Fruit fly (Drosophila melanogaster) whole organism, embryonic: ENCODE measurements around the gene MtnF.

Experiments used
- ATbp ChIP-seq: fragments of 200-800 bp; sonication (Bioruptor generic); optimal IDR thresholded peaks from 2 replicates; lab custom pipeline; 2017; ENCODE audit warnings: missing biosample characterization, mild to moderate bottlenecking, missing genetic modification characterization, missing genetic modification reagents
- Ada2b ChIP-seq: fragments of 200-800 bp; sonication (Bioruptor generic); IDR thresholded peaks from 2 replicates; pipeline ENCODE4 v1.3.6; 2022; ENCODE audit warnings: missing biosample characterization, missing genetic modification characterization
- Adf1 ChIP-seq: fragments of 200-800 bp; sonication (Bioruptor generic); IDR thresholded peaks from 2 replicates; pipeline ENCODE4 v1.3.6; 2022; ENCODE audit warnings: missing biosample characterization, missing genetic modification characterization
- Atf-2 ChIP-seq: fragments of 200-800 bp; sonication (Bioruptor generic); optimal IDR thresholded peaks from 2 replicates; lab custom pipeline; 2016; ENCODE audit warnings: missing biosample characterization, missing genetic modification characterization
- CG11398 ChIP-seq: fragments of 200-800 bp; sonication (Bioruptor generic); optimal IDR thresholded peaks from 2 replicates; lab custom pipeline; 2016; ENCODE audit warnings: missing biosample characterization, missing genetic modification characterization
- CG11696 ChIP-seq: fragments of 200-800 bp; sonication (Bioruptor generic); IDR thresholded peaks from 2 replicates; pipeline ENCODE4 v1.3.6; 2022; ENCODE audit warnings: missing biosample characterization, missing genetic modification characterization
- CG11723 ChIP-seq: fragments of 200-800 bp; sonication (Bioruptor generic); optimal IDR thresholded peaks from 2 replicates; lab custom pipeline; 2017; ENCODE audit warnings: missing biosample characterization, mild to moderate bottlenecking, missing genetic modification characterization
- CG12659 ChIP-seq: fragments of 200-800 bp; sonication (Bioruptor generic); optimal IDR thresholded peaks from 3 replicates; lab custom pipeline; 2017; ENCODE audit warnings: mild to moderate bottlenecking, missing biosample characterization, missing genetic modification reagents, missing genetic modification characterization
- CG14441 ChIP-seq: fragments of 200-800 bp; sonication (Bioruptor generic); IDR thresholded peaks from 2 replicates; pipeline ENCODE4 v1.3.6; 2022; ENCODE audit warnings: missing biosample characterization, missing genetic modification characterization
- CG15696 ChIP-seq: fragments of 200-800 bp; sonication (Bioruptor generic); optimal IDR thresholded peaks from 2 replicates; lab custom pipeline; 2019; ENCODE audit warnings: missing biosample characterization, mild to moderate bottlenecking, missing genetic modification characterization, moderate library complexity
- CG17328 ChIP-seq: fragments of 200-800 bp; sonication (Bioruptor generic); IDR thresholded peaks from 2 replicates; pipeline ENCODE4 v1.3.6; 2022; ENCODE audit warnings: missing biosample characterization, missing genetic modification characterization
- CG18262 ChIP-seq: fragments of 200-800 bp; optimal IDR thresholded peaks from 3 replicates; lab custom pipeline; 2019; ENCODE audit warnings: missing biosample characterization, mild to moderate bottlenecking, missing genetic modification characterization, moderate library complexity
- CG18476 ChIP-seq: fragments of 200-800 bp; sonication (Bioruptor generic); optimal IDR thresholded peaks from 2 replicates; lab custom pipeline; 2016; ENCODE audit warnings: missing biosample characterization, mild to moderate bottlenecking, missing genetic modification characterization
- CG2712 ChIP-seq: fragments of 200-800 bp; optimal IDR thresholded peaks from 3 replicates; lab custom pipeline; 2019; ENCODE audit warnings: missing biosample characterization, mild to moderate bottlenecking, missing genetic modification characterization, moderate library complexity
- CG2875 ChIP-seq: fragments of 200-800 bp; sonication (Bioruptor generic); optimal IDR thresholded peaks from 2 replicates; lab custom pipeline; 2017; ENCODE audit warnings: missing biosample characterization, mild to moderate bottlenecking, missing genetic modification characterization, missing genetic modification reagents
- CG2889 ChIP-seq: fragments of 200-800 bp; sonication (Bioruptor generic); IDR thresholded peaks from 3 replicates; pipeline ENCODE4 v1.3.6; 2022; ENCODE audit warnings: missing biosample characterization, missing genetic modification characterization
- CG3163 ChIP-seq: fragments of 200-800 bp; sonication (Bioruptor generic); optimal IDR thresholded peaks from 3 replicates; lab custom pipeline; 2016; ENCODE audit warnings: missing biosample characterization, missing genetic modification characterization
- CG32532 ChIP-seq: fragments of 200-800 bp; sonication (Bioruptor generic); IDR thresholded peaks from 2 replicates; pipeline ENCODE4 v1.3.6; 2022; ENCODE audit warnings: missing biosample characterization, missing genetic modification characterization
- CG3407 ChIP-seq: fragments of 200-800 bp; sonication (Bioruptor generic); optimal IDR thresholded peaks from 2 replicates; lab custom pipeline; 2018; ENCODE audit warnings: missing biosample characterization, mild to moderate bottlenecking, missing genetic modification characterization
- CG3847 ChIP-seq: fragments of 200-800 bp; sonication (Bioruptor generic); IDR thresholded peaks from 2 replicates; pipeline ENCODE4 v1.3.6; 2022; ENCODE audit warnings: missing biosample characterization, missing genetic modification characterization
- CG4328 ChIP-seq: fragments of 200-800 bp; sonication (Bioruptor generic); optimal IDR thresholded peaks from 3 replicates; lab custom pipeline; 2017; ENCODE audit warnings: missing biosample characterization, missing genetic modification reagents, missing genetic modification characterization
- CG5245 ChIP-seq: fragments of 200-800 bp; sonication (Bioruptor generic); optimal IDR thresholded peaks from 3 replicates; lab custom pipeline; 2016; ENCODE audit warnings: missing biosample characterization, missing genetic modification characterization
- CG6654 ChIP-seq: fragments of 200-800 bp; sonication (Bioruptor generic); optimal IDR thresholded peaks from 2 replicates; lab custom pipeline; 2017; ENCODE audit warnings: missing biosample characterization, mild to moderate bottlenecking, missing genetic modification characterization
- CG7987 ChIP-seq: fragments of 200-800 bp; sonication (Bioruptor generic); optimal IDR thresholded peaks from 2 replicates; lab custom pipeline; 2018; ENCODE audit warnings: missing biosample characterization, mild to moderate bottlenecking, missing genetic modification characterization, moderate library complexity
- CG8281 ChIP-seq: fragments of 200-800 bp; sonication (Bioruptor generic); optimal IDR thresholded peaks from 2 replicates; lab custom pipeline; 2018; ENCODE audit warnings: missing biosample characterization, mild to moderate bottlenecking, missing genetic modification characterization, moderate library complexity
- CrebB ChIP-seq: fragments of 200-800 bp; sonication (Bioruptor generic); optimal IDR thresholded peaks from 3 replicates; lab custom pipeline; 2018; ENCODE audit warnings: missing biosample characterization, mild to moderate bottlenecking, missing genetic modification characterization
- Dip3 ChIP-seq: fragments of 200-800 bp; sonication (Bioruptor generic); optimal IDR thresholded peaks from 3 replicates; lab custom pipeline; 2016; ENCODE audit warnings: missing biosample characterization, missing genetic modification characterization
- Fer1 ChIP-seq: fragments of 200-800 bp; sonication (Bioruptor generic); optimal IDR thresholded peaks from 2 replicates; lab custom pipeline; 2017; ENCODE audit warnings: missing biosample characterization, mild to moderate bottlenecking, missing genetic modification characterization
- H15 ChIP-seq: fragments of 200-800 bp; sonication (Bioruptor generic); IDR thresholded peaks from 3 replicates; pipeline ENCODE4 v1.3.6; 2022; ENCODE audit warnings: missing biosample characterization, missing genetic modification characterization
- Hr3 ChIP-seq: fragments of 200-800 bp; sonication (Bioruptor generic); optimal IDR thresholded peaks from 3 replicates; lab custom pipeline; 2016; ENCODE audit warnings: missing biosample characterization, missing genetic modification characterization
- MBD-R2 ChIP-seq: fragments of 200-800 bp; sonication (Bioruptor generic); IDR thresholded peaks from 2 replicates; pipeline ENCODE4 v1.3.6; 2022; ENCODE audit warnings: missing biosample characterization, missing genetic modification characterization
- MESR4 ChIP-seq: fragments of 200-800 bp; sonication (Bioruptor generic); optimal IDR thresholded peaks from 2 replicates; lab custom pipeline; 2018; ENCODE audit warnings: missing biosample characterization, mild to moderate bottlenecking, missing genetic modification characterization, moderate library complexity
- Scr ChIP-seq: fragments of 200-800 bp; sonication (Bioruptor generic); IDR thresholded peaks from 2 replicates; pipeline ENCODE4 v1.3.6; 2022; ENCODE audit warnings: missing biosample characterization, missing genetic modification characterization; ENCODE audit not compliant: partially characterized antibody
- Xrp1 ChIP-seq: fragments of 200-800 bp; sonication (Bioruptor generic); IDR thresholded peaks from 2 replicates; pipeline ENCODE4 v1.3.6; 2022; ENCODE audit warnings: missing biosample characterization, missing genetic modification characterization
- abd-A ChIP-seq: fragments of 200-800 bp; sonication (Bioruptor generic); optimal IDR thresholded peaks from 3 replicates; lab custom pipeline; 2019; ENCODE audit warnings: missing biosample characterization, mild to moderate bottlenecking, missing genetic modification characterization, moderate library complexity
- al ChIP-seq: fragments of 200-800 bp; sonication (Bioruptor generic); IDR thresholded peaks from 2 replicates; pipeline ENCODE4 v1.3.6; 2022; ENCODE audit warnings: missing biosample characterization, missing genetic modification characterization
- amos ChIP-seq: fragments of 200-800 bp; sonication (Bioruptor generic); IDR thresholded peaks from 2 replicates; pipeline ENCODE4 v1.3.6; 2022; ENCODE audit warnings: missing biosample characterization, missing genetic modification characterization; ENCODE audit not compliant: partially characterized antibody
- az2 ChIP-seq: fragments of 200-800 bp; sonication (Bioruptor generic); optimal IDR thresholded peaks from 3 replicates; lab custom pipeline; 2016; ENCODE audit warnings: missing biosample characterization, missing genetic modification characterization
- bab2 ChIP-seq: fragments of 200-800 bp; sonication (Bioruptor generic); optimal IDR thresholded peaks from 2 replicates; lab custom pipeline; 2016; ENCODE audit warnings: missing biosample characterization, missing genetic modification characterization
- br ChIP-seq: fragments of >200 bp; optimal IDR thresholded peaks from 2 replicates; lab custom pipeline; 2017
- cg ChIP-seq: fragments of 200-800 bp; sonication (Bioruptor generic); optimal IDR thresholded peaks from 3 replicates; lab custom pipeline; 2019; ENCODE audit warnings: missing biosample characterization, mild to moderate bottlenecking, missing genetic modification characterization, moderate library complexity
- crc ChIP-seq: fragments of 200-800 bp; sonication (Bioruptor generic); optimal IDR thresholded peaks from 2 replicates; lab custom pipeline; 2016; ENCODE audit warnings: missing biosample characterization, missing genetic modification characterization
- dm ChIP-seq: fragments of 200-800 bp; sonication (Bioruptor generic); optimal IDR thresholded peaks from 3 replicates; lab custom pipeline; 2016; ENCODE audit warnings: missing biosample characterization, missing genetic modification characterization
- fd3F ChIP-seq: fragments of 200-800 bp; sonication (Bioruptor generic); optimal IDR thresholded peaks from 2 replicates; lab custom pipeline; 2018; ENCODE audit warnings: missing biosample characterization, mild to moderate bottlenecking, missing genetic modification characterization, moderate library complexity
- grau ChIP-seq: fragments of 200-800 bp; optimal IDR thresholded peaks from 3 replicates; lab custom pipeline; 2019; ENCODE audit warnings: missing biosample characterization, mild to moderate bottlenecking, missing genetic modification characterization, moderate library complexity
- hkb ChIP-seq, 2 experiments: fragments of 200-800 bp in 1 of 2; fragments of >200 bp in 1 of 2; sonication (Bioruptor generic) in 1 of 2; IDR thresholded peaks in 1 of 2; optimal IDR thresholded peaks in 1 of 2; 2 replicates each; pipeline versions ENCODE4 v1.3.6 to Lab custom; 2017 to 2022; ENCODE audit warnings: missing biosample characterization in 1 of 2, missing genetic modification characterization in 1 of 2
- run ChIP-seq: fragments of 200-800 bp; sonication (Bioruptor generic); optimal IDR thresholded peaks from 3 replicates; lab custom pipeline; 2018; ENCODE audit warnings: missing biosample characterization, mild to moderate bottlenecking, missing genetic modification characterization
- scrt ChIP-seq: fragments of 200-800 bp; sonication (Bioruptor generic); optimal IDR thresholded peaks from 2 replicates; lab custom pipeline; 2018; ENCODE audit warnings: missing biosample characterization, mild to moderate bottlenecking, missing genetic modification characterization, moderate library complexity
- ttk ChIP-seq: fragments of 200-800 bp; sonication (Bioruptor generic); IDR thresholded peaks from 2 replicates; pipeline ENCODE4 v2.1.2; 2022; ENCODE audit warnings: missing biosample characterization, missing genetic modification characterization
- tup ChIP-seq: fragments of 200-800 bp; sonication (Bioruptor generic); optimal IDR thresholded peaks from 2 replicates; lab custom pipeline; 2016; ENCODE audit warnings: missing biosample characterization, mild to moderate bottlenecking, missing genetic modification characterization, moderate library complexity
- vvl ChIP-seq: fragments of 200-800 bp; sonication (Bioruptor generic); IDR thresholded peaks from 2 replicates; pipeline ENCODE4 v1.3.6; 2022; ENCODE audit warnings: missing biosample characterization, missing genetic modification characterization
- zen2 ChIP-seq: fragments of 200-800 bp; sonication (Bioruptor generic); IDR thresholded peaks from 3 replicates; pipeline ENCODE4 v1.3.6; 2022; ENCODE audit warnings: missing biosample characterization, missing genetic modification characterization; ENCODE audit not compliant: partially characterized antibody

Gene MtnF

dm6 chr3R:24586453-24586886 lies 48.5 kb downstream of the MtnF start (continued):
- TF ChIP-seq run (no peak), Scr (GFP tag; lab: Robert Waterston, UW) (no peak), CG5245 (no peak), Adf1 (no peak), Atf-2 (GFP tag; lab: Kevin White, UChicago) (no peak), CG2875 (GFP tag; lab: Kevin White, UChicago) (no peak), CG2712 (peak; percentile 32), crc (GFP tag; lab: Kevin White, UChicago) (no peak), br (no peak), CG11696 (GFP tag; lab: Robert Waterston, UW) (no peak), CG3163 (GFP tag; lab: Kevin White, UChicago) (peak; percentile 69), CG11723 (peak; percentile 1), amos (GFP tag; lab: Robert Waterston, UW) (no peak), MBD-R2 (GFP tag; lab: Robert Waterston, UW) (no peak), Xrp1 (no peak), scrt (GFP tag; lab: Kevin White, UChicago) (peak; percentile 56), abd-A (tag; lab: Kevin White, UChicago) (peak; percentile 84), CG6654 (GFP tag; lab: Kevin White, UChicago) (no peak), dm (GFP tag; lab: Kevin White, UChicago) (peak; percentile 95), vvl (GFP tag; lab: Robert Waterston, UW) (no peak), CG12659 (GFP tag; lab: Kevin White, UChicago) (peak; percentile 6), Ada2b (GFP tag; lab: Robert Waterston, UW) (no peak), tup (GFP tag; lab: Kevin White, UChicago) (no peak), fd3F (GFP tag; lab: Kevin White, UChicago) (no peak), cg (GFP tag; lab: Kevin White, UChicago) (peak; percentile 20), grau (peak; percentile 25), CG11398 (GFP tag; lab: Kevin White, UChicago) (no peak), CG14441 (no peak), Fer1 (GFP tag; lab: Kevin White, UChicago) (peak; percentile 64), CG8281 (tag; lab: Kevin White, UChicago) (no peak), al (GFP tag; lab: Robert Waterston, UW) (no peak), H15 (GFP tag; lab: Robert Waterston, UW) (no peak), hkb (optimal IDR thresholded peaks at IDR 0.05; lab: Kevin White, UChicago) (no peak), hkb (GFP tag; IDR thresholded peaks at IDR 0.05; lab: Robert Waterston, UW) (no peak), CG7987 (GFP tag; lab: Kevin White, UChicago) (peak; percentile 46), ATbp (GFP tag; lab: Kevin White, UChicago) (no peak), Hr3 (GFP tag; lab: Kevin White, UChicago) (no peak), az2 (GFP tag; lab: Kevin White, UChicago) (no peak), CrebB (tag; lab: Kevin White, UChicago) (peak; percentile 44), ttk (GFP tag; lab: Robert Waterston, UW) (no peak), CG3407 (GFP tag; lab: Kevin White, UChicago) (no peak), CG18476 (no peak), CG4328 (GFP tag; lab: Kevin White, UChicago) (no peak), CG18262 (tag; lab: Kevin White, UChicago) (peak; percentile 14), CG2889 (GFP tag; lab: Robert Waterston, UW) (no peak), MESR4 (GFP tag; lab: Kevin White, UChicago) (peak; percentile 45), CG32532 (GFP tag; lab: Robert Waterston, UW) (no peak), zen2 (GFP tag; lab: Robert Waterston, UW) (no peak), CG15696 (no peak), CG17328 (GFP tag; lab: Robert Waterston, UW) (no peak), CG3847 (GFP tag; lab: Robert Waterston, UW) (no peak), bab2 (no peak), Dip3 (GFP tag; lab: Kevin White, UChicago) (no peak)
